Worm (Caenorhabditis elegans): ENCODE data around the gene osta-3.

The osta-3 gene

DNA sequence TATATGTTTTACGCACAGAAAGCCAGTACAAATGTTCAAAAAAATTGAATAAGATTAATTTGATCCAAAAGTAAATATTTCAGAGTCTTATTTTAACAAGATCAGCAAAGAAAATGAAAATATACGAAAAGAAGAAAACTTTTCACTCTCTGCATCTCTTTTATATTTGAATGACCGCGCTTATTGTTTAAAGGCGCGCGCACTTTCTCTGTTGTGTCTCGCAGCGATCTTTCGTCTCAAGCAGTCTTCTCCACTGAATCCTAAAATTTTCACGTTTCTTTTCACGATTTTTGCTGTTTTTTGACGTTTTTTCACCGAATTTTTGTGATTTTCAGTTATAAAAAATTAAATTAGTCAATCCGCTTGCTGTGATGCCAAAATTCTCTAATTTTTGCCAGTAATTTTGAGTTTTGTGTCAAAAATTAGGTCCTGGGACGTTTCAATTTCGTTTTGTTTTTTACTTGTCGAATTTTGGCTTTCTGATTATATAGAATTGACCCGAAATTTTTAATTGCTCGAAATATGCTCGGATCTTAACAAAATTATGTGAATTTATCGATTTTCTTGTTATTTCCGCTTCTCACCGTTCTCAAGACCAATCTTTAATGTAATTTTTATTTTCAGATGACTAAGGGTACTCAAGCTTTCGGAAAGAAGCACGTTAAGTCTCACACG, 2.7 kb downstream of the osta-3 start, which contains the start of gene W01D2.1 (continued):
- TF ChIP-seq skn-1 (tag; optimal IDR thresholded peaks at IDR 0.05) (no peak), unc-62 (GFP tag; optimal IDR thresholded peaks at IDR 0.05 in 1 of 2) (no peak), unc-62 (tag; optimal IDR thresholded peaks at IDR 0.05) (no peak), F44E2.7 (GFP tag; IDR thresholded peaks at IDR 0.05) (no peak), unc-39 (tag; optimal IDR thresholded peaks at IDR 0.05) (no peak), arid-1 (GFP tag; conservative IDR thresholded peaks at IDR 0.05) (no peak), ces-1 (GFP tag; optimal IDR thresholded peaks at IDR 0.05) (no peak), nhr-237 (tag; optimal IDR thresholded peaks at IDR 0.05) (no peak), fos-1 (tag; optimal IDR thresholded peaks at IDR 0.05) (no peak), F37D6.2 (tag; optimal IDR thresholded peaks at IDR 0.05) (no peak), ZK546.5 (tag; optimal IDR thresholded peaks at IDR 0.05) (no peak), mdl-1 (tag; optimal IDR thresholded peaks at IDR 0.05) (no peak), mxl-3 (GFP tag; optimal IDR thresholded peaks at IDR 0.05) (no peak), dmd-8 (GFP tag; IDR thresholded peaks at IDR 0.05) (no peak), hlh-30 (tag; optimal IDR thresholded peaks at IDR 0.05; ENCODE audit: insufficient read depth) (peak; percentile 74), dve-1 (tag; optimal IDR thresholded peaks at IDR 0.05; ENCODE audit: insufficient read depth) (peak; percentile 64), pqm-1 (tag; optimal IDR thresholded peaks at IDR 0.05) (no peak), aly-2 (tag; optimal IDR thresholded peaks at IDR 0.05) (no peak), pha-4 (GFP tag; IDR thresholded peaks at IDR 0.05) (0 out of 2 replicates have a peak, but pooled peaks have one; percentile 18), pha-4 (tag; optimal IDR thresholded peaks at IDR 0.05) (peak; percentile 84), F26F4.8 (GFP tag; conservative IDR thresholded peaks at IDR 0.05) (no peak), daf-19 (GFP tag; conservative IDR thresholded peaks at IDR 0.05) (no peak), nhr-28 (tag; optimal IDR thresholded peaks at IDR 0.05) (peak; percentile 35), spr-3 (GFP tag; optimal IDR thresholded peaks at IDR 0.05) (no peak), madf-5 (GFP tag; IDR thresholded peaks at IDR 0.05) (no peak), nhr-48 (tag; optimal IDR thresholded peaks at IDR 0.05) (no peak), ceh-28 (tag; optimal IDR thresholded peaks at IDR 0.05) (no peak), daf-8 (GFP tag; IDR thresholded peaks at IDR 0.05) (no peak), sdz-12 (GFP tag; optimal IDR thresholded peaks at IDR 0.05) (no peak), mep-1 (tag; optimal IDR thresholded peaks at IDR 0.05) (peak; percentile 62), aha-1 (tag) (no peak), unc-130 (GFP tag; optimal IDR thresholded peaks at IDR 0.05) (no peak), Y48G9A.11 (GFP tag; IDR thresholded peaks at IDR 0.05) (no peak), php-3 (GFP tag; IDR thresholded peaks at IDR 0.05) (no peak), jun-1 (tag; optimal IDR thresholded peaks at IDR 0.05) (no peak), lim-7 (GFP tag; IDR thresholded peaks at IDR 0.05) (no peak), ctbp-1 (GFP tag; IDR thresholded peaks at IDR 0.05) (no peak), rbr-2 (tag; optimal IDR thresholded peaks at IDR 0.05) (peak; percentile 18), ama-1 (optimal IDR thresholded peaks at IDR 0.05) (peak; percentile 47), D1046.2 (GFP tag; IDR thresholded peaks at IDR 0.05) (no peak), lin-39 (tag; optimal IDR thresholded peaks at IDR 0.05) (no peak), fkh-10 (GFP tag; optimal IDR thresholded peaks at IDR 0.05) (no peak)

DNA sequence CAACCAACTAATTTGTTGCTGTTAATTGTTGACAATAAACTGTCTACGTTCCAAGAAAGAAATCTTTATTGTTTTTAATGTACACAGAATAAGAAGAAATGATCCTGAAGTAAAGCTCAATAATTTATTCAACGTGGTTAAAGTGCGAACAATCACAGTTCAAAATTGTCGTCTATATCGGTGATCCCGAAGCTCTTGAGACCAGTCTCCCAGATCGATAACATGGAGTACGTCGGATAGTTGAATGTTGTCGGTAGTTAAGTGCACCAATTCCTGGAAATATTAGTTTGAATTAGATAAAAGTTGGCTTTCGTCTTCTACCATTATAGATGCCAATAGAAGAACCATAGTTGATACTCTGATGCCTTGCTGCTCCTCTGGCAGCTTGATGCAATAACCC, 3.8 kb downstream of the osta-3 start:
- 0 out of 2 replicates have a peak, but pooled peaks have one; percentile 5 for TF ChIP-seq pha-4 (GFP tag; IDR thresholded peaks at IDR 0.05)
- TF ChIP-seq pha-4 (tag; optimal IDR thresholded peaks at IDR 0.05) = no peak
- TF ChIP-seq mdt-29 (GFP tag; IDR thresholded peaks at IDR 0.05) = 0 out of 2 replicates have a peak, but pooled peaks have one; percentile 20
- no peak for TF ChIP-seq ceh-28 (tag; optimal IDR thresholded peaks at IDR 0.05)
- 0 out of 2 replicates have a peak, but pooled peaks have one; percentile 29 for TF ChIP-seq ctbp-1 (GFP tag; IDR thresholded peaks at IDR 0.05)
- no peak for TF ChIP-seq T26A8.4 (GFP tag; IDR thresholded peaks at IDR 0.05)
- TF ChIP-seq nhr-42 (GFP tag; IDR thresholded peaks at IDR 0.05) = 0 out of 2 replicates have a peak, but pooled peaks have one; percentile 22
- 0 out of 2 replicates have a peak, but pooled peaks have one; percentile 11 for TF ChIP-seq lin-38 (GFP tag; IDR thresholded peaks at IDR 0.05)
- TF ChIP-seq Y48G9A.11 (GFP tag; IDR thresholded peaks at IDR 0.05) = peak; percentile 30; the same call in 1 of the 2 replicates
- no peak for TF ChIP-seq fkh-10 (GFP tag; optimal IDR thresholded peaks at IDR 0.05)
- TF ChIP-seq lin-29 (GFP tag; IDR thresholded peaks at IDR 0.05) = no peak
